Worm (Caenorhabditis elegans) whole organism, L3 larva: ENCODE results near the gene Y110A2AL.1.

ENCODE experiments used
- ama-1 ChIP-seq: fragments of 150-350 bp; optimal IDR thresholded peaks from 2 replicates; lab custom pipeline; 2018
- ceh-82 ChIP-seq: fragments of 150-350 bp; optimal IDR thresholded peaks from 2 replicates; lab custom pipeline; 2014; ENCODE audit warnings: missing biosample characterization, missing genetic modification characterization
- nhr-77 ChIP-seq: fragments of 150-350 bp; optimal IDR thresholded peaks from 2 replicates; lab custom pipeline; 2014; ENCODE audit warnings: missing biosample characterization, missing genetic modification characterization
- snpc-4 ChIP-seq: fragments of 150-350 bp; optimal IDR thresholded peaks from 2 replicates; lab custom pipeline; 2014; ENCODE audit warnings: missing biosample characterization, missing genetic modification characterization
- tbx-2 ChIP-seq: sonication (generic microtip); optimal IDR thresholded peaks from 2 replicates; lab custom pipeline; 2016; ENCODE audit warnings: mild to moderate bottlenecking, missing genetic modification characterization, missing compliant biosample characterization

- TF ChIP-seq ceh-82 (tag; lab: Kevin White, UChicago) (no peak), nhr-77 (tag; lab: Kevin White, UChicago) (no peak), snpc-4 (tag; lab: Kevin White, UChicago) (no peak), tbx-2 (no peak), ama-1 (lab: Kevin White, UChicago) (no peak)
These were observed 4.0 kb downstream of the Y110A2AL.1 start for ce11 chrII:2878909-2879308.
